Fruit fly (Drosophila melanogaster) whole organism: ENCODE results near the gene CG7131.

Experiments
- CG8478 ChIP-seq: fragments of >200 bp; optimal IDR thresholded peaks from 2 replicates; lab custom pipeline; 2018; ENCODE audit warnings: inconsistent platforms
- Dll ChIP-seq: fragments of >200 bp; optimal IDR thresholded peaks from 2 replicates; lab custom pipeline; 2017
- EcR ChIP-seq, 2 experiments: fragments of >200 bp; optimal IDR thresholded peaks; 2 replicates each; lab custom pipeline; 2017; ENCODE audit warnings: missing biosample characterization in 2 of 2, missing genetic modification characterization in 2 of 2, missing genetic modification reagents in 2 of 2
- pan ChIP-seq: fragments of >200 bp; optimal IDR thresholded peaks from 2 replicates; lab custom pipeline; 2017
- psq ChIP-seq: fragments of >200 bp; optimal IDR thresholded peaks from 2 replicates; lab custom pipeline; 2017
- usp ChIP-seq: fragments of >200 bp; optimal IDR thresholded peaks from 2 replicates; lab custom pipeline; 2017; ENCODE audit warnings: missing biosample characterization, missing genetic modification characterization, mixed read lengths

DNA sequence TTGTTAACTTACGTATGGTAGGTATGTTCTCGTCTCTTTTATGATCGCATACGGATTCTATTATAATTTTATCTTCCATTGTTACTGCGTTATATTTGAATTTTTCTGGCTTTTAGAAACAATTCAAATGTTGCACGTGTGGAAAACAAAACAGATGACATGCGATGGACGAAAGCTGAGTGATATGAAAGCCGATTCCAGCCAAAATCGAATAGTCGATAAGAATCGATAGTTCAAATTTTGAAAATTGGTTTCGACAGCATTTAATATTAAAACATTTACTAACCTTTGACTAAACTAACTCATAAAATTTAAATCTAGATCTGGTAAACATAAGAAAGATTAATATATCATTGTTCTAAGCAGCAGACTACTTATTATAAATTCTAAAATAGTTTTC is 13.0 kb upstream of the CG7131 start, which contains the start of gene Polr1E:
- TF ChIP-seq Dll (no peak), pan (lab: Kevin White, UChicago) (no peak), usp (no peak), psq (lab: Kevin White, UChicago) (no peak), CG8478 (lab: Kevin White, UChicago) (no peak), EcR (GFP tag; optimal IDR thresholded peaks at IDR 0.05; lab: Kevin White, UChicago) (no peak)
